Worm (Caenorhabditis elegans): ENCODE data around the gene pmk-2.

Gene pmk-2

ce11 chrIV:8159087-8159486 is 15.8 kb downstream of the pmk-2 start, which contains the start of gene faah-1:
Gene faah-1 (plus strand): TSS chrIV:8159387.
- TF ChIP-seq zfp-3 (GFP tag; conservative IDR thresholded peaks at IDR 0.05) = no peak
- TF ChIP-seq tra-1 (GFP tag; IDR thresholded peaks at IDR 0.05) = no peak

- TF ChIP-seq php-3 (GFP tag; IDR thresholded peaks at IDR 0.05) (0 out of 2 replicates have a peak, but pooled peaks have one; percentile 32), R02D3.7 (tag; optimal IDR thresholded peaks at IDR 0.05) (no peak), madf-5 (GFP tag; IDR thresholded peaks at IDR 0.05) (no peak), dve-1 (tag; optimal IDR thresholded peaks at IDR 0.05; ENCODE audit: insufficient read depth) (peak; percentile 31), dmd-6 (GFP tag; IDR thresholded peaks at IDR 0.05) (peak; percentile 23; the same call in 1 of the 2 replicates), arid-1 (GFP tag; conservative IDR thresholded peaks at IDR 0.05) (no peak), madf-9 (GFP tag; conservative IDR thresholded peaks at IDR 0.05) (no peak)
Measured at ce11 chrIV:8159995-8160394, 16.7 kb downstream of the pmk-2 start.

ce11 chrIV:8161774-8162173 is 18.5 kb downstream of the pmk-2 start:
- no peak for TF ChIP-seq skn-1 (tag; optimal IDR thresholded peaks at IDR 0.05)
- TF ChIP-seq lir-3 (tag; optimal IDR thresholded peaks at IDR 0.05) = no peak
- TF ChIP-seq daf-12 (tag; optimal IDR thresholded peaks at IDR 0.05) = no peak
- TF ChIP-seq nhr-102 (tag; optimal IDR thresholded peaks at IDR 0.05) = no peak
- no peak for TF ChIP-seq zfp-3 (GFP tag; conservative IDR thresholded peaks at IDR 0.05)
- TF ChIP-seq ceh-20 (GFP tag; IDR thresholded peaks at IDR 0.05) = no peak
- TF ChIP-seq attf-4 (tag; optimal IDR thresholded peaks at IDR 0.05) = no peak
- TF ChIP-seq spr-3 (GFP tag; optimal IDR thresholded peaks at IDR 0.05) = no peak
- no peak for TF ChIP-seq daf-8 (GFP tag; IDR thresholded peaks at IDR 0.05)
- no peak for TF ChIP-seq egl-27 (tag; optimal IDR thresholded peaks at IDR 0.05)
- TF ChIP-seq daf-16 (GFP tag; optimal IDR thresholded peaks at IDR 0.05) = no peak
- TF ChIP-seq daf-16 (tag; optimal IDR thresholded peaks at IDR 0.05) = peak; percentile 29
- no peak for TF ChIP-seq madf-9 (GFP tag; conservative IDR thresholded peaks at IDR 0.05)
- no peak for TF ChIP-seq lin-38 (GFP tag; IDR thresholded peaks at IDR 0.05)
- no peak for TF ChIP-seq vab-7 (GFP tag; IDR thresholded peaks at IDR 0.05)
- no peak for TF ChIP-seq zfp-2 (tag; optimal IDR thresholded peaks at IDR 0.05)
- no peak for TF ChIP-seq cey-2 (tag; optimal IDR thresholded peaks at IDR 0.05; ENCODE audit: borderline replicate concordance, insufficient read depth)
- TF ChIP-seq lim-7 (GFP tag; IDR thresholded peaks at IDR 0.05) = no peak
- TF ChIP-seq mxl-2 (GFP tag; conservative IDR thresholded peaks at IDR 0.05) = no peak
- no peak for TF ChIP-seq pha-4 (GFP tag; IDR thresholded peaks at IDR 0.05)
- TF ChIP-seq pha-4 (tag; optimal IDR thresholded peaks at IDR 0.05) = no peak
- no peak for TF ChIP-seq tra-1 (GFP tag; IDR thresholded peaks at IDR 0.05)
- TF ChIP-seq ZK546.5 (tag; optimal IDR thresholded peaks at IDR 0.05) = no peak
- no peak for TF ChIP-seq nhr-48 (tag; optimal IDR thresholded peaks at IDR 0.05)
- no peak for TF ChIP-seq ces-1 (GFP tag; optimal IDR thresholded peaks at IDR 0.05)
- TF ChIP-seq gei-8 (GFP tag; optimal IDR thresholded peaks at IDR 0.05) = no peak
- TF ChIP-seq mdl-1 (tag; optimal IDR thresholded peaks at IDR 0.05) = no peak
- TF ChIP-seq nhr-11 (tag; optimal IDR thresholded peaks at IDR 0.05) = no peak
- TF ChIP-seq F49E8.2 (tag; optimal IDR thresholded peaks at IDR 0.05; ENCODE audit: borderline replicate concordance) = no peak
- no peak for TF ChIP-seq lin-1 (GFP tag; IDR thresholded peaks at IDR 0.05)
- no peak for TF ChIP-seq ceh-44 (GFP tag; IDR thresholded peaks at IDR 0.05)
- no peak for TF ChIP-seq saeg-2 (GFP tag; IDR thresholded peaks at IDR 0.05)
- TF ChIP-seq lin-15B (tag; optimal IDR thresholded peaks at IDR 0.05) = no peak
- TF ChIP-seq aly-2 (tag; optimal IDR thresholded peaks at IDR 0.05) = no peak
- TF ChIP-seq dmd-6 (GFP tag; IDR thresholded peaks at IDR 0.05) = peak; percentile 48
- no peak for TF ChIP-seq nhr-10 (tag; optimal IDR thresholded peaks at IDR 0.05)
- TF ChIP-seq nhr-28 (tag; optimal IDR thresholded peaks at IDR 0.05) = peak; percentile 27
- no peak for TF ChIP-seq spr-1 (tag; optimal IDR thresholded peaks at IDR 0.05)
- TF ChIP-seq ama-1 (optimal IDR thresholded peaks at IDR 0.05) = no peak
- TF ChIP-seq dve-1 (tag; optimal IDR thresholded peaks at IDR 0.05; ENCODE audit: insufficient read depth) = no peak
- TF ChIP-seq pqm-1 (tag; optimal IDR thresholded peaks at IDR 0.05) = peak; percentile 14
- TF ChIP-seq php-3 (GFP tag; IDR thresholded peaks at IDR 0.05) = peak; percentile 92
- no peak for TF ChIP-seq ztf-7 (tag; optimal IDR thresholded peaks at IDR 0.05)
- TF ChIP-seq lsy-2 (tag; optimal IDR thresholded peaks at IDR 0.05) = no peak
- no peak for TF ChIP-seq F37D6.2 (tag; optimal IDR thresholded peaks at IDR 0.05)

Data from whole organism, L4 larva.